Worm (Caenorhabditis elegans): Measurements from ENCODE around the gene srh-295.
A peak's percentile ranks its signal among the peaks of the same experiment; 100 is the strongest.

srh-295 gene

ce11 chrV:15327745-15328447, 2.5 kb upstream of the srh-295 start, which contains the start of gene ZK1037.6:
ZK1037.6 (minus strand) TSS chrV:15327795.
- TF ChIP-seq fos-1 (tag; optimal IDR thresholded peaks at IDR 0.05) (peak; percentile 72), peb-1 (tag; optimal IDR thresholded peaks at IDR 0.05) (no peak)

DNA sequence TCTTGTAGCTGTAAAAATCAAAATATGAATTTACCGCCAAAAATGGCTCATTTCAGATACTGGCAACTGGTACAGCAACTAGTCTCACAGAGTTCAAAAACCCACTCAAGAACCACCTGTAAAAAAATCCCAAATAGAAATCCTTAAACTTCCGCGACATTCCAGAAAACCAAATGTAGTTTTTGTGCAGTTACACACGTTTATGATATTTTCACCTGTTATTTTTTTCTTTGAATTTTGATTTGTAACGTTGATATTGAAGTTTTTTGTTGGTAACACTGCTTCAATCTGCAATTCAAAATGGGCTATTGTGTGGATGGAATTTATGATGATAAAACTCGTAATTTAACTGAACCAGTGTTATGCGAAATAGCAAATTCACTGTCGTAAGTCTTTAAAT, 2.4 kb downstream of the srh-295 start, which contains the start of gene srw-113:
srw-113 (plus strand) TSS at position 301 of the 400 bp plus-strand sequence.
- TF ChIP-seq dmd-4 (tag; optimal IDR thresholded peaks at IDR 0.05), result no peak
- TF ChIP-seq unc-62 (GFP tag; optimal IDR thresholded peaks at IDR 0.05), result no peak
- no peak for TF ChIP-seq mdl-1 (tag; optimal IDR thresholded peaks at IDR 0.05)
- no peak for TF ChIP-seq nhr-6 (tag; optimal IDR thresholded peaks at IDR 0.05)
- no peak for TF ChIP-seq nhr-11 (tag; optimal IDR thresholded peaks at IDR 0.05)

DNA sequence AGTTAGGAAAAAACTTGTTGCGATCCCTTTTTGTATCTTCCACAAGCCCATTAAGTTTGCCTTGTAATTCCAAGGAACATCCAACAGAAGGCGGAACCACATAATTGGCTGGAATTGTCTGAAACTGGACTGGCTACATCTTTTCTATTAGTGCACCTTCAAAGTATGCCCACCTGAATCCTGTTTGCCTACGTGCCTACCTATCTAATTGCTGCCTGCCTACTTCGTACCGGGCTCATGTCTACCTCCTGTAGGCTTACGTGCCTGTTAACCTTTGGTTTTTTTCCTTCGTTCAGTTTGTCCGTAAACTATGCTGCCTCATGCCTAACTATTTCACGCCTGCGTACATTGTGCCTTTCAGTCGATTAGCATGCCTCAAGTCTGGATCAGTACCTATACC, 7.0 kb downstream of the srh-295 start, which contains the start of gene wrt-7:
wrt-7 (minus strand) TSS at position 101 of the 400 bp plus-strand sequence.
- TF ChIP-seq lin-39 (tag; optimal IDR thresholded peaks at IDR 0.05) (no peak), unc-39 (tag; optimal IDR thresholded peaks at IDR 0.05) (no peak), blmp-1 (tag; optimal IDR thresholded peaks at IDR 0.05; ENCODE audit: insufficient read depth) (no peak), unc-55 (GFP tag; optimal IDR thresholded peaks at IDR 0.05) (no peak), egl-27 (tag; optimal IDR thresholded peaks at IDR 0.05) (no peak), mdl-1 (tag; optimal IDR thresholded peaks at IDR 0.05) (no peak)

- TF ChIP-seq nhr-6 (tag; optimal IDR thresholded peaks at IDR 0.05) (no peak), nhr-237 (tag; optimal IDR thresholded peaks at IDR 0.05) (no peak), sem-4 (tag; optimal IDR thresholded peaks at IDR 0.05) (no peak), C34F6.9 (tag; optimal IDR thresholded peaks at IDR 0.05) (no peak), lin-11 (tag; optimal IDR thresholded peaks at IDR 0.05) (no peak), snpc-4 (tag; optimal IDR thresholded peaks at IDR 0.05) (no peak), peb-1 (tag; optimal IDR thresholded peaks at IDR 0.05) (no peak), egl-27 (tag; optimal IDR thresholded peaks at IDR 0.05) (no peak), blmp-1 (tag; optimal IDR thresholded peaks at IDR 0.05; ENCODE audit: insufficient read depth) (no peak)
These were observed 8.9 kb downstream of the srh-295 start, which contains the start of gene clec-228 for ce11 chrV:15339363-15339762. clec-228 (minus strand) TSS chrV:15339463.

DNA sequence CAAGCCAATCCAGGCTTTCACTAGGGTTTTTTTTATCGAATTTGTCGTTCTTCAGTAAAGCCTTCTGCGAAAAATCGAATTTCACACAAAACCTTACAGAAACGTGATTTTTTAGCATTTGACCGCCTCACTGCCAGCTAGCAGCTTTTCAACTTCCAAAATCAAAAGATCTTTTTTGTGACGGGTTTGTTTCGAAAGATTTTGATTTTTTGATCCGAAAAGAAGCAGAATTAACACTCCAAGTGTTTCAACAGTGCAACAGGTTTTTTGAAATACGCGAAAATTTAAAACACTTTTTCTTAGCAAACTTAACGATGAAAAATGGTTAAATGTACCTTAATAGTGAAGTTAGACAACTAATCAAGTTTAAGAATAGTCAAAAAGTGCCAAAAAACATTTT, 11.0 kb downstream of the srh-295 start, which contains the start of gene clec-229:
clec-229 (minus strand) TSS at position 101 of the 400 bp plus-strand sequence.
- TF ChIP-seq sma-9 (GFP tag; optimal IDR thresholded peaks at IDR 0.05), result no peak
- no peak for TF ChIP-seq sma-9 (tag; optimal IDR thresholded peaks at IDR 0.05)
- no peak for TF ChIP-seq mdl-1 (tag; optimal IDR thresholded peaks at IDR 0.05)
- TF ChIP-seq ama-1 (optimal IDR thresholded peaks at IDR 0.05), result no peak
- no peak for TF ChIP-seq nhr-77 (tag; optimal IDR thresholded peaks at IDR 0.05)
- TF ChIP-seq elt-3 (tag; optimal IDR thresholded peaks at IDR 0.05), result no peak
- no peak for TF ChIP-seq unc-62 (GFP tag; optimal IDR thresholded peaks at IDR 0.05)
- no peak for TF ChIP-seq zag-1 (tag; optimal IDR thresholded peaks at IDR 0.05)
- no peak for TF ChIP-seq lsy-2 (tag; optimal IDR thresholded peaks at IDR 0.05)
- no peak for TF ChIP-seq gmeb-1 (tag; optimal IDR thresholded peaks at IDR 0.05)
- TF ChIP-seq blmp-1 (tag; optimal IDR thresholded peaks at IDR 0.05; ENCODE audit: insufficient read depth), result no peak

DNA sequence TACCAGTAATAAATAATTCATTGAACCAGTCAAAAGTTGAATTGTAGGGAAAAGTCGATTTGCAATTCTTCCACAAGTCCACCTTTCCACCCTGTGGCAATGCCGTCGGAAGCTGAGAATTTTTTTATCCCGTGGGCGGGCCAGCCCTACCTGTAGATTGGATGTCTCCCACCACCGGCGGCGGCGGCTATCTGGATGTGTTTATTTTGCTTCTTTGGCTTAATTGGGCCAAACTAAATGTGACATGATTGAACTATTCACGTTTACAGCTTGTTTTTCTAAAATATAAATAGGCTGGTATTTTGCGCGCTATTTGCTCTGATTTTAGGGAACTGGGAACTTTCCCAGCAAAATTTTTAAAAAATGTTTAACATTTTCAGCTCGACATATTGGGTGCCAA, 14.1 kb downstream of the srh-295 start, which contains the start of gene wrt-8:
wrt-8 (minus strand) TSS at position 101 of the 400 bp plus-strand sequence.
- TF ChIP-seq blmp-1 (tag; optimal IDR thresholded peaks at IDR 0.05; ENCODE audit: insufficient read depth) (no peak), ztf-4 (tag; optimal IDR thresholded peaks at IDR 0.05) (no peak), unc-55 (GFP tag; optimal IDR thresholded peaks at IDR 0.05) (no peak), unc-62 (GFP tag; optimal IDR thresholded peaks at IDR 0.05) (no peak), R02D3.7 (tag; optimal IDR thresholded peaks at IDR 0.05) (no peak), lin-39 (tag; optimal IDR thresholded peaks at IDR 0.05) (no peak), alr-1 (tag; optimal IDR thresholded peaks at IDR 0.05) (no peak), nhr-237 (tag; optimal IDR thresholded peaks at IDR 0.05) (no peak), aly-2 (tag; optimal IDR thresholded peaks at IDR 0.05) (no peak), nhr-77 (tag; optimal IDR thresholded peaks at IDR 0.05) (no peak), sma-3 (GFP tag; optimal IDR thresholded peaks at IDR 0.05) (no peak), C34F6.9 (tag; optimal IDR thresholded peaks at IDR 0.05) (no peak), peb-1 (tag; optimal IDR thresholded peaks at IDR 0.05) (no peak), mdl-1 (tag; optimal IDR thresholded peaks at IDR 0.05) (no peak), egl-27 (tag; optimal IDR thresholded peaks at IDR 0.05) (no peak)
